Worm (Caenorhabditis elegans) whole organism, young adult: ENCODE results near the gene F08F8.9.
A peak's percentile ranks its signal among the peaks of the same experiment; 100 is the strongest.

Experiments used
- B0019.2 ChIP-seq: fragments of 200-800 bp; sonication (Bioruptor generic); conservative IDR thresholded peaks from 2 replicates; pipeline ENCODE4 v1.3.6; 2022; ENCODE audit warnings: missing genetic modification reagents, missing genetic modification characterization, missing compliant biosample characterization
- B0261.1 ChIP-seq: sonication (generic microtip); optimal IDR thresholded peaks from 2 replicates; lab custom pipeline; 2016; ENCODE audit warnings: mild to moderate bottlenecking, missing genetic modification characterization, moderate library complexity, missing compliant biosample characterization
- B0336.3 ChIP-seq: fragments of 200-800 bp; sonication (Bioruptor generic); IDR thresholded peaks from 2 replicates; pipeline ENCODE4 v1.3.6; 2022; ENCODE audit warnings: missing genetic modification characterization, missing compliant biosample characterization
- F10E7.11 ChIP-seq: sonication (generic microtip); optimal IDR thresholded peaks from 2 replicates; lab custom pipeline; 2017; ENCODE audit warnings: mild to moderate bottlenecking, missing genetic modification characterization, moderate library complexity, missing compliant biosample characterization
- F23B12.7 ChIP-seq: sonication (generic microtip); optimal IDR thresholded peaks from 2 replicates; lab custom pipeline; 2017; ENCODE audit warnings: missing genetic modification characterization, mild to moderate bottlenecking, missing compliant biosample characterization, antibody characterized with exemption, moderate library complexity; ENCODE audit not compliant: insufficient read depth
- F33H1.4 ChIP-seq: fragments of 200-800 bp; sonication (Bioruptor generic); IDR thresholded peaks from 2 replicates; pipeline ENCODE4 v1.3.6; 2022; ENCODE audit warnings: missing genetic modification reagents, missing genetic modification characterization, missing compliant biosample characterization
- F52B5.7 ChIP-seq: sonication (generic microtip); optimal IDR thresholded peaks from 2 replicates; lab custom pipeline; 2016; ENCODE audit warnings: mild to moderate bottlenecking, missing genetic modification characterization, missing compliant biosample characterization
- K12H6.12 ChIP-seq: fragments of 200-800 bp; sonication (Bioruptor generic); optimal IDR thresholded peaks from 2 replicates; lab custom pipeline; 2018; ENCODE audit warnings: mild to moderate bottlenecking, missing genetic modification characterization, missing compliant biosample characterization
- T26A5.8 ChIP-seq: sonication (generic microtip); optimal IDR thresholded peaks from 2 replicates; lab custom pipeline; 2016; ENCODE audit warnings: missing genetic modification characterization, missing compliant biosample characterization
- Y95B8A.8 ChIP-seq: fragments of 200-800 bp; sonication (Bioruptor generic); IDR thresholded peaks from 2 replicates; pipeline ENCODE4 v1.3.6; 2022; ENCODE audit warnings: missing genetic modification reagents, missing genetic modification characterization, missing compliant biosample characterization
- ZK185.1 ChIP-seq: sonication (generic microtip); optimal IDR thresholded peaks from 2 replicates; lab custom pipeline; 2016; ENCODE audit warnings: mild to moderate bottlenecking, missing genetic modification characterization, missing compliant biosample characterization; ENCODE audit not compliant: poor library complexity, severe bottlenecking
- athp-1 ChIP-seq: sonication (generic microtip); optimal IDR thresholded peaks from 2 replicates; lab custom pipeline; 2017; ENCODE audit warnings: mild to moderate bottlenecking, missing genetic modification characterization, missing compliant biosample characterization
- attf-6 ChIP-seq: fragments of 200-800 bp; sonication (Bioruptor generic); IDR thresholded peaks from 2 replicates; pipeline ENCODE4 v1.3.6; 2022; ENCODE audit warnings: missing genetic modification reagents, missing genetic modification characterization, missing compliant biosample characterization
- ceh-100 ChIP-seq: fragments of 200-800 bp; sonication (Bioruptor generic); IDR thresholded peaks from 2 replicates; pipeline ENCODE4 v1.3.6; 2022; ENCODE audit warnings: missing genetic modification reagents, missing genetic modification characterization, missing compliant biosample characterization
- dpff-1 ChIP-seq: sonication (generic microtip); optimal IDR thresholded peaks from 2 replicates; lab custom pipeline; 2017; ENCODE audit warnings: mild to moderate bottlenecking, missing genetic modification characterization, missing compliant biosample characterization
- dpl-1 ChIP-seq: fragments of 150-350 bp; optimal IDR thresholded peaks from 2 replicates; lab custom pipeline; 2014; ENCODE audit warnings: missing biosample characterization, missing genetic modification reagents, missing genetic modification characterization
- egl-18 ChIP-seq: fragments of 200-800 bp; sonication (Bioruptor generic); IDR thresholded peaks from 2 replicates; pipeline ENCODE4 v1.3.6; 2022; ENCODE audit warnings: missing genetic modification reagents, missing genetic modification characterization, missing compliant biosample characterization
- egl-44 ChIP-seq: fragments of 200-800 bp; sonication (Bioruptor generic); IDR thresholded peaks from 2 replicates; pipeline ENCODE4 v1.3.6; 2022; ENCODE audit warnings: missing genetic modification reagents, missing genetic modification characterization, missing compliant biosample characterization
- ets-4 ChIP-seq: fragments of 200-800 bp; sonication (Bioruptor generic); optimal IDR thresholded peaks from 2 replicates; lab custom pipeline; 2018; ENCODE audit warnings: mild to moderate bottlenecking, missing genetic modification characterization, missing compliant biosample characterization
- fkh-3 ChIP-seq: sonication (generic microtip); optimal IDR thresholded peaks from 2 replicates; lab custom pipeline; 2016; ENCODE audit warnings: mild to moderate bottlenecking, missing genetic modification characterization, missing compliant biosample characterization
- gei-17 ChIP-seq: fragments of 200-800 bp; sonication (Bioruptor generic); optimal IDR thresholded peaks from 2 replicates; lab custom pipeline; 2018; ENCODE audit warnings: mild to moderate bottlenecking, missing genetic modification characterization, missing compliant biosample characterization
- hlh-26 ChIP-seq: fragments of 200-800 bp; sonication (Bioruptor generic); conservative IDR thresholded peaks from 2 replicates; pipeline ENCODE4 v1.3.6; 2022; ENCODE audit warnings: missing genetic modification reagents, missing genetic modification characterization, missing compliant biosample characterization
- lag-1 ChIP-seq: fragments of 200-800 bp; sonication (Bioruptor generic); IDR thresholded peaks from 2 replicates; pipeline ENCODE4 v1.3.6; 2022; ENCODE audit warnings: missing genetic modification reagents, missing genetic modification characterization, missing compliant biosample characterization
- let-607 ChIP-seq, 2 experiments: fragments of 200-800 bp in 1 of 2; sonication (Bioruptor generic) in 1 of 2; sonication (generic microtip) in 1 of 2; optimal IDR thresholded peaks; 2 replicates each; lab custom pipeline; 2016 to 2018; ENCODE audit warnings: mild to moderate bottlenecking in 2 of 2, missing compliant biosample characterization in 2 of 2, missing genetic modification characterization in 2 of 2, moderate library complexity in 2 of 2, missing genotype in 1 of 2
- lin-35 ChIP-seq, 3 experiments: fragments of 150-350 bp in 2 of 3; sonication (generic microtip) in 1 of 3; optimal IDR thresholded peaks; 2 replicates each; lab custom pipeline; 2014 to 2018; ENCODE audit warnings: missing biosample characterization in 3 of 3, missing genetic modification characterization in 3 of 3, missing genetic modification reagents in 3 of 3
- lin-40 ChIP-seq: sonication (generic microtip); optimal IDR thresholded peaks from 2 replicates; lab custom pipeline; 2016; ENCODE audit warnings: missing genetic modification characterization, mild to moderate bottlenecking, missing compliant biosample characterization, missing genotype, missing genetic modification reagents
- lir-1 ChIP-seq: fragments of 200-800 bp; sonication (Bioruptor generic); conservative IDR thresholded peaks from 2 replicates; pipeline ENCODE4 v1.3.6; 2022; ENCODE audit warnings: missing genetic modification reagents, missing genetic modification characterization, missing compliant biosample characterization
- lsy-27 ChIP-seq: sonication (generic microtip); optimal IDR thresholded peaks from 2 replicates; lab custom pipeline; 2017; ENCODE audit warnings: missing genetic modification characterization, mild to moderate bottlenecking, missing compliant biosample characterization, antibody characterized with exemption, missing genotype, borderline replicate concordance; ENCODE audit not compliant: insufficient read depth
- madf-6 ChIP-seq: fragments of 200-800 bp; sonication (Bioruptor generic); IDR thresholded peaks from 2 replicates; pipeline ENCODE4 v1.3.6; 2022; ENCODE audit warnings: missing genetic modification reagents, missing genetic modification characterization, missing compliant biosample characterization
- mcd-1 ChIP-seq: fragments of 200-800 bp; sonication (Bioruptor generic); IDR thresholded peaks from 2 replicates; pipeline ENCODE4 v1.3.6; 2022; ENCODE audit warnings: missing genetic modification reagents, missing genetic modification characterization, missing compliant biosample characterization
- nfya-1 ChIP-seq: sonication (generic microtip); optimal IDR thresholded peaks from 2 replicates; lab custom pipeline; 2017; ENCODE audit warnings: antibody characterized with exemption, missing compliant biosample characterization, missing genetic modification characterization, borderline replicate concordance; ENCODE audit not compliant: insufficient read depth
- nhr-27 ChIP-seq: fragments of 200-800 bp; sonication (Bioruptor generic); optimal IDR thresholded peaks from 2 replicates; lab custom pipeline; 2018; ENCODE audit warnings: mild to moderate bottlenecking, missing genetic modification characterization, moderate library complexity, missing compliant biosample characterization
- nhr-80 ChIP-seq: sonication (generic microtip); optimal IDR thresholded peaks from 2 replicates; lab custom pipeline; 2016; ENCODE audit warnings: missing genetic modification characterization, missing compliant biosample characterization
- pbrm-1 ChIP-seq: fragments of 200-800 bp; sonication (Bioruptor generic); IDR thresholded peaks from 2 replicates; pipeline ENCODE4 v1.3.6; 2022; ENCODE audit warnings: missing genetic modification reagents, missing genetic modification characterization, missing compliant biosample characterization
- pha-4 ChIP-seq: fragments of 150-350 bp; sonication (generic microtip); optimal IDR thresholded peaks from 2 replicates; lab custom pipeline; 2014; ENCODE audit warnings: missing biosample characterization, missing genetic modification reagents, missing genetic modification characterization
- rec-8 ChIP-seq, 2 experiments: sonication (generic microtip); optimal IDR thresholded peaks; 2 replicates each; lab custom pipeline; 2016; ENCODE audit warnings: mild to moderate bottlenecking in 2 of 2, missing genetic modification characterization in 2 of 2, missing genetic modification reagents in 2 of 2, missing genotype in 2 of 2, missing biosample characterization in 1 of 2, missing compliant biosample characterization in 1 of 2, moderate library complexity in 1 of 2
- repo-1 ChIP-seq: sonication (generic microtip); optimal IDR thresholded peaks from 2 replicates; lab custom pipeline; 2017; ENCODE audit warnings: mild to moderate bottlenecking, missing genetic modification characterization, missing compliant biosample characterization
- snpc-3.4 ChIP-seq: sonication (generic microtip); optimal IDR thresholded peaks from 2 replicates; lab custom pipeline; 2017; ENCODE audit warnings: missing genetic modification characterization, mild to moderate bottlenecking, missing compliant biosample characterization, antibody characterized with exemption, moderate library complexity, missing genotype, missing genetic modification reagents
- snpc-4 ChIP-seq, 5 experiments: fragments of 150-350 bp in 1 of 5; sonication (generic microtip) in 4 of 5; optimal IDR thresholded peaks; 2 replicates each; lab custom pipeline; 2014 to 2018; ENCODE audit warnings: missing genetic modification characterization in 5 of 5, missing biosample characterization in 3 of 5, antibody characterized with exemption in 2 of 5, mild to moderate bottlenecking in 2 of 5, missing compliant biosample characterization in 2 of 5, missing genotype in 2 of 5, moderate library complexity in 2 of 5, missing genetic modification reagents in 1 of 5
- tlf-1 ChIP-seq: fragments of 200-800 bp; sonication (Bioruptor generic); optimal IDR thresholded peaks from 2 replicates; lab custom pipeline; 2018; ENCODE audit warnings: mild to moderate bottlenecking, missing genetic modification characterization, missing compliant biosample characterization
- unc-130 ChIP-seq: sonication (generic microtip); optimal IDR thresholded peaks from 2 replicates; lab custom pipeline; 2016; ENCODE audit warnings: missing genetic modification reagents, missing genetic modification characterization, missing compliant biosample characterization
- unc-62 ChIP-seq: fragments of 150-350 bp; optimal IDR thresholded peaks from 2 replicates; lab custom pipeline; 2014; ENCODE audit warnings: missing biosample characterization, missing genetic modification reagents, missing genetic modification characterization
- zfh-2 ChIP-seq: fragments of 200-800 bp; sonication (Bioruptor generic); conservative IDR thresholded peaks from 2 replicates; pipeline ENCODE4 v1.3.6; 2022; ENCODE audit warnings: missing genetic modification reagents, missing genetic modification characterization, missing compliant biosample characterization
- zim-3 ChIP-seq: sonication (generic microtip); optimal IDR thresholded peaks from 2 replicates; lab custom pipeline; 2017; ENCODE audit warnings: mild to moderate bottlenecking, missing genetic modification characterization, moderate library complexity, missing compliant biosample characterization
- ztf-25 ChIP-seq: fragments of 200-800 bp; sonication (Bioruptor generic); IDR thresholded peaks from 2 replicates; pipeline ENCODE4 v1.3.6; 2022; ENCODE audit warnings: missing genetic modification reagents, missing genetic modification characterization, missing compliant biosample characterization
- ztf-26 ChIP-seq: sonication (generic microtip); optimal IDR thresholded peaks from 2 replicates; lab custom pipeline; 2017; ENCODE audit warnings: missing genetic modification characterization, missing compliant biosample characterization
- ztf-28 ChIP-seq: fragments of 200-800 bp; sonication (Bioruptor generic); IDR thresholded peaks from 2 replicates; pipeline ENCODE4 v1.3.6; 2022; ENCODE audit warnings: missing genetic modification reagents, missing genetic modification characterization, missing compliant biosample characterization

F08F8.9 gene

DNA sequence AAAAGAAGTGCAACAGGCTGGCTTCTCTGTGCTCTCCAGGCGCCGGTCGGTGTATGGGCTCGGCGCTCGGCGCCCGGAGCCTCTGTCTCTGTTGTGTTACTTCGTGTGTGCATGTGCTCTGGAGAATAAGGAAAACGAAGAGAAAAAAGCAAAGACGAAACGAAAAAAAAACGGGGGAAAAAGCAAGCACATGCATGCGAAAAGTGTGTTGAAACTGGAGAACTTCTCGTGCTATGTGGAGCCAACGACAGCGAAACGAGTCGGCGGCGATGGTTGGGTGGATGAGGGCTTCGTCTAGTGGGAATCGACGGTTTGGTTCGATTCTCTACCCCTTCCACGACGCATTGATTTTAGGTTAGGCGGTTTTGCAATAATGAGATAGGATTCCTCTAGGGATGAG lies 33.6 kb upstream of the F08F8.9 start:
- TF ChIP-seq nhr-27 (tag; lab: Kevin White, UChicago) = no peak
- TF ChIP-seq ztf-25 = no peak
- no peak for TF ChIP-seq unc-130 (GFP tag; lab: Kevin White, UChicago)
- TF ChIP-seq fkh-3 (tag; lab: Kevin White, UChicago) = peak; percentile 18
- peak; percentile 35 for TF ChIP-seq K12H6.12
- TF ChIP-seq B0261.1 (tag; lab: Kevin White, UChicago) = peak; percentile 67
- peak; percentile 77 for TF ChIP-seq nhr-80 (tag; lab: Kevin White, UChicago)
- TF ChIP-seq zfh-2 (GFP tag; lab: Robert Waterston, UW) = peak; percentile 95
- TF ChIP-seq ztf-26 = peak; percentile 40
- TF ChIP-seq lsy-27 = no peak
- no peak for TF ChIP-seq Y95B8A.8 (GFP tag; lab: Robert Waterston, UW)
- peak; percentile 16 for TF ChIP-seq gei-17 (GFP tag; lab: Kevin White, UChicago)
- no peak for TF ChIP-seq ZK185.1 (tag; lab: Kevin White, UChicago)
- no peak for TF ChIP-seq attf-6
- no peak for TF ChIP-seq dpff-1
- no peak for TF ChIP-seq hlh-26 (GFP tag; lab: Robert Waterston, UW)
- TF ChIP-seq pha-4 (tag; lab: Kevin White, UChicago) = no peak
- TF ChIP-seq B0019.2 (GFP tag; lab: Robert Waterston, UW) = no peak
- TF ChIP-seq lir-1 (GFP tag; lab: Robert Waterston, UW) = no peak
- no peak for TF ChIP-seq egl-44 (GFP tag; lab: Robert Waterston, UW)
- no peak for TF ChIP-seq egl-18 (GFP tag; lab: Robert Waterston, UW)
- TF ChIP-seq zim-3 (tag; lab: Kevin White, UChicago) = peak; percentile 29
- TF ChIP-seq F52B5.7 = no peak
- TF ChIP-seq F33H1.4 (GFP tag; lab: Robert Waterston, UW) = 0 out of 2 replicates have a peak, but pooled peaks have one; percentile 10
- TF ChIP-seq madf-6 (GFP tag; lab: Robert Waterston, UW) = 0 out of 2 replicates have a peak, but pooled peaks have one; percentile 14
- TF ChIP-seq ztf-28 (GFP tag; lab: Robert Waterston, UW) = no peak
- TF ChIP-seq dpl-1 = no peak
- TF ChIP-seq lin-35 (GFP tag; optimal IDR thresholded peaks at IDR 0.05; lab: Kevin White, UChicago) = peak in 1 of 3 experiments; percentile 51
- no peak for TF ChIP-seq T26A5.8 (tag; lab: Kevin White, UChicago)
- peak; percentile 64; the same call in 1 of the 2 replicates for TF ChIP-seq B0336.3 (GFP tag; lab: Robert Waterston, UW)
- TF ChIP-seq pbrm-1 (GFP tag; lab: Robert Waterston, UW) = no peak
- TF ChIP-seq F23B12.7 = peak; percentile 8
- no peak for TF ChIP-seq ceh-100 (GFP tag; lab: Robert Waterston, UW)
- TF ChIP-seq athp-1 (tag; lab: Kevin White, UChicago) = no peak
- TF ChIP-seq let-607 (tag; optimal IDR thresholded peaks at IDR 0.05; lab: Kevin White, UChicago) = peak in 1 of 2 experiments; percentile 3
- no peak for TF ChIP-seq F10E7.11 (tag; lab: Kevin White, UChicago)
- TF ChIP-seq unc-62 (GFP tag; lab: Kevin White, UChicago) = no peak
- TF ChIP-seq mcd-1 = no peak
- no peak for TF ChIP-seq tlf-1 (GFP tag; lab: Kevin White, UChicago)
- no peak for TF ChIP-seq snpc-3.4 (tag; lab: Kevin White, UChicago)
- no peak for TF ChIP-seq snpc-4 (GFP tag; optimal IDR thresholded peaks at IDR 0.05; lab: Kevin White, UChicago)
- TF ChIP-seq snpc-4 (tag; optimal IDR thresholded peaks at IDR 0.05; lab: Kevin White, UChicago) = peak in 3 of 4 experiments; percentile 69 to 75 (median 72)
- peak in 1 of 2 experiments; percentile 21 for TF ChIP-seq rec-8 (tag; optimal IDR thresholded peaks at IDR 0.05; lab: Kevin White, UChicago)
- TF ChIP-seq repo-1 (tag; lab: Kevin White, UChicago) = peak; percentile 86
- TF ChIP-seq nfya-1 (tag; lab: Kevin White, UChicago) = no peak
- TF ChIP-seq lag-1 (GFP tag; lab: Robert Waterston, UW) = no peak
- peak; percentile 13 for TF ChIP-seq ets-4 (GFP tag; lab: Kevin White, UChicago)
- TF ChIP-seq lin-40 (tag; lab: Kevin White, UChicago) = peak; percentile 64
